Fruit fly (Drosophila melanogaster): ENCODE measurements around the gene tw.

tw gene

dm6 chrX:784456-784855, at the start of gene tw:
Gene tw, plus strand, starts transcription at chrX:784746.
- TF ChIP-seq usp (GFP tag; optimal IDR thresholded peaks at IDR 0.05) (no peak), fru (GFP tag; optimal IDR thresholded peaks at IDR 0.05) (peak; percentile 36), foxo (GFP tag; optimal IDR thresholded peaks at IDR 0.05) (peak in 1 of 2 experiments; percentile 9), psq (GFP tag; optimal IDR thresholded peaks at IDR 0.05) (peak; percentile 28), OdsH (GFP tag; optimal IDR thresholded peaks at IDR 0.05) (no peak), Jra (GFP tag; optimal IDR thresholded peaks at IDR 0.05) (no peak), rgr (GFP tag; optimal IDR thresholded peaks at IDR 0.05) (no peak), dmrt93B (GFP tag; optimal IDR thresholded peaks at IDR 0.05) (no peak), Dif (GFP tag; optimal IDR thresholded peaks at IDR 0.05; ENCODE audit: partially characterized antibody) (peak; percentile 31), Myc (optimal IDR thresholded peaks at IDR 0.05) (peak; percentile 54), Dfd (GFP tag; optimal IDR thresholded peaks at IDR 0.05) (no peak), Hr78 (GFP tag; optimal IDR thresholded peaks at IDR 0.05) (no peak), br (GFP tag; optimal IDR thresholded peaks at IDR 0.05) (no peak), woc (GFP tag; optimal IDR thresholded peaks at IDR 0.05) (no peak)

dm6 chrX:739621-740216, 44.8 kb upstream of the tw start:
- TF ChIP-seq CrebA (GFP tag; optimal IDR thresholded peaks at IDR 0.05; ENCODE audit: borderline replicate concordance): no peak
- TF ChIP-seq Jra (GFP tag; optimal IDR thresholded peaks at IDR 0.05): no peak
- TF ChIP-seq ey (GFP tag; optimal IDR thresholded peaks at IDR 0.05): peak; percentile 14
- TF ChIP-seq psq (GFP tag; optimal IDR thresholded peaks at IDR 0.05): peak; percentile 11
- no peak for TF ChIP-seq dsf (GFP tag; optimal IDR thresholded peaks at IDR 0.05; ENCODE audit: borderline replicate concordance)
- no peak for TF ChIP-seq sage (GFP tag; optimal IDR thresholded peaks at IDR 0.05)
- no peak for TF ChIP-seq HLH106 (tag; optimal IDR thresholded peaks at IDR 0.05)
- TF ChIP-seq tai (GFP tag; optimal IDR thresholded peaks at IDR 0.05): no peak
- no peak for TF ChIP-seq Hr78 (GFP tag; optimal IDR thresholded peaks at IDR 0.05)
- peak; percentile 39 for TF ChIP-seq h (GFP tag; optimal IDR thresholded peaks at IDR 0.05)

- no peak for TF ChIP-seq fru (GFP tag; optimal IDR thresholded peaks at IDR 0.05)
- TF ChIP-seq ey (GFP tag; optimal IDR thresholded peaks at IDR 0.05): no peak
- TF ChIP-seq N (GFP tag; optimal IDR thresholded peaks at IDR 0.05): no peak
These were observed 34.5 kb upstream of the tw start, which contains the start of gene CG5254 for dm6 chrX:750047-750446. Gene CG5254, plus strand, starts transcription at chrX:750347.

dm6 chrX:751201-751600, 33.3 kb upstream of the tw start, which contains the start of gene CG13362:
Gene CG13362, minus strand, starts transcription at chrX:751301.
- no peak for TF ChIP-seq fru (GFP tag; optimal IDR thresholded peaks at IDR 0.05)
- TF ChIP-seq foxo (GFP tag; optimal IDR thresholded peaks at IDR 0.05): no peak
- no peak for TF ChIP-seq br (GFP tag; optimal IDR thresholded peaks at IDR 0.05)
- TF ChIP-seq dsf (GFP tag; optimal IDR thresholded peaks at IDR 0.05; ENCODE audit: borderline replicate concordance): no peak
- no peak for TF ChIP-seq psq (GFP tag; optimal IDR thresholded peaks at IDR 0.05)
- TF ChIP-seq h (GFP tag; optimal IDR thresholded peaks at IDR 0.05): no peak
- no peak for TF ChIP-seq CG9705 (GFP tag; optimal IDR thresholded peaks at IDR 0.05)
- TF ChIP-seq sv (GFP tag; optimal IDR thresholded peaks at IDR 0.05): no peak
- TF ChIP-seq usp (GFP tag; optimal IDR thresholded peaks at IDR 0.05): no peak
- TF ChIP-seq CrebA (GFP tag; optimal IDR thresholded peaks at IDR 0.05; ENCODE audit: borderline replicate concordance): no peak
- no peak for TF ChIP-seq Sp1 (GFP tag; optimal IDR thresholded peaks at IDR 0.05)
- no peak for TF ChIP-seq GATAd (GFP tag; optimal IDR thresholded peaks at IDR 0.05)
- no peak for TF ChIP-seq Mio (GFP tag; optimal IDR thresholded peaks at IDR 0.05)
- TF ChIP-seq Dif (GFP tag; optimal IDR thresholded peaks at IDR 0.05; ENCODE audit: partially characterized antibody): no peak

- TF ChIP-seq lola (GFP tag; optimal IDR thresholded peaks at IDR 0.05) (no peak), Hr83 (GFP tag; optimal IDR thresholded peaks at IDR 0.05; ENCODE audit: poor library complexity, severe bottlenecking) (no peak), Hr78 (GFP tag; optimal IDR thresholded peaks at IDR 0.05) (no peak), ey (GFP tag; optimal IDR thresholded peaks at IDR 0.05) (no peak), Abd-B (GFP tag; optimal IDR thresholded peaks at IDR 0.05) (no peak), pan (optimal IDR thresholded peaks at IDR 0.05) (no peak), jim (GFP tag; optimal IDR thresholded peaks at IDR 0.05) (no peak), CrebA (GFP tag; optimal IDR thresholded peaks at IDR 0.05; ENCODE audit: borderline replicate concordance) (no peak), GATAd (GFP tag; optimal IDR thresholded peaks at IDR 0.05) (no peak), Dif (GFP tag; optimal IDR thresholded peaks at IDR 0.05; ENCODE audit: partially characterized antibody) (no peak), Vsx2 (GFP tag; optimal IDR thresholded peaks at IDR 0.05; ENCODE audit: partially characterized antibody) (no peak), N (GFP tag; optimal IDR thresholded peaks at IDR 0.05) (no peak), fru (GFP tag; optimal IDR thresholded peaks at IDR 0.05) (no peak), Mio (GFP tag; optimal IDR thresholded peaks at IDR 0.05) (no peak), usp (GFP tag; optimal IDR thresholded peaks at IDR 0.05) (no peak), Dfd (GFP tag; optimal IDR thresholded peaks at IDR 0.05) (no peak), woc (GFP tag; optimal IDR thresholded peaks at IDR 0.05) (no peak), CG9705 (GFP tag; optimal IDR thresholded peaks at IDR 0.05) (no peak)
These were observed 31.0 kb upstream of the tw start, which contains the start of gene CG13361 for dm6 chrX:753553-753952. Gene CG13361, minus strand, starts transcription at chrX:753653.
